Fruit fly (Drosophila melanogaster): ENCODE measurements around the gene Act5C.

The Act5C gene

DNA sequence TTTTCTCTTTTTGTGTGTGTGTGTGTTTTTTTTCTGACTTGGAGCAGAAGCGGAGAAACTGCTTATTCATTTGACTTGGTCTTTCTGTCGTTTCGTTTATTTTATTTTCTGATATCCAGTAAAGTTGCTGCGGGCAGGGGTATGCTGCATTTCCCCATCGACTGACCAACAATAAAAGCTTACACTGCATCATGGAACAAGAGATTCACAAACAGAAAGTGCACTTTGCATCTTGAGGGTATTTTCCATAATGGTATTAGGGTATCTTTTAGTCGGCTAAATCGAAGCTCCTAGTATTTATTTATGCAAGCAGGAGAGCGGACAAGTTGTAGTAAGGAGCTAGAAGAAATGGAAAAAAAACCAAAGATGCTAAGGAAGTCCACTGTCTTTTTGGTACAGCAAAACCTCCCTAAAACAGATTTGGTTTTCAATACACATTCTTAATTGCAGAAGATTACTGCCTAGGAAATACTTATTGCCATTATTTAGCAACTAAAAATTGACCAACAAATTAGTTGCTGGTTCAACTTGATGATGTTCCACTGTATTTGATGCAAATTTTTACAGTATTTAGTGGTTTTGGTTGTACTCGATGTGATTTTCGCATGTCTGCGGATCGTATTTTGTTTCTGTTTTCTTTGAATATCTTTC lies 31.8 kb downstream of the Act5C start (continued):
- TF ChIP-seq CG3032 (tag; optimal IDR thresholded peaks at IDR 0.05) (peak; percentile 75), Lpt (GFP tag; optimal IDR thresholded peaks at IDR 0.05) (peak; percentile 82), lz (GFP tag; optimal IDR thresholded peaks at IDR 0.05) (peak; percentile 75), Hr38 (GFP tag; optimal IDR thresholded peaks at IDR 0.05) (no peak), topi (GFP tag; optimal IDR thresholded peaks at IDR 0.05) (peak; percentile 76), Gug (GFP tag; IDR thresholded peaks at IDR 0.05) (peak; percentile 71), OdsH (GFP tag; optimal IDR thresholded peaks at IDR 0.05) (peak; percentile 78), CG8632 (GFP tag; optimal IDR thresholded peaks at IDR 0.05) (peak; percentile 71), CG31627 (GFP tag; optimal IDR thresholded peaks at IDR 0.05) (peak; percentile 69), CG6808 (GFP tag; optimal IDR thresholded peaks at IDR 0.05) (peak; percentile 68), Ets96B (tag; optimal IDR thresholded peaks at IDR 0.05) (peak; percentile 80), spab (GFP tag; optimal IDR thresholded peaks at IDR 0.05) (peak; percentile 50), CG32006 (GFP tag; optimal IDR thresholded peaks at IDR 0.05) (peak; percentile 83), CG10631 (GFP tag; optimal IDR thresholded peaks at IDR 0.05) (peak; percentile 76), fd85E (GFP tag; optimal IDR thresholded peaks at IDR 0.05) (peak; percentile 16), vri (GFP tag; optimal IDR thresholded peaks at IDR 0.05) (peak; percentile 28), CG16779 (tag; optimal IDR thresholded peaks at IDR 0.05) (peak; percentile 31)

DNA sequence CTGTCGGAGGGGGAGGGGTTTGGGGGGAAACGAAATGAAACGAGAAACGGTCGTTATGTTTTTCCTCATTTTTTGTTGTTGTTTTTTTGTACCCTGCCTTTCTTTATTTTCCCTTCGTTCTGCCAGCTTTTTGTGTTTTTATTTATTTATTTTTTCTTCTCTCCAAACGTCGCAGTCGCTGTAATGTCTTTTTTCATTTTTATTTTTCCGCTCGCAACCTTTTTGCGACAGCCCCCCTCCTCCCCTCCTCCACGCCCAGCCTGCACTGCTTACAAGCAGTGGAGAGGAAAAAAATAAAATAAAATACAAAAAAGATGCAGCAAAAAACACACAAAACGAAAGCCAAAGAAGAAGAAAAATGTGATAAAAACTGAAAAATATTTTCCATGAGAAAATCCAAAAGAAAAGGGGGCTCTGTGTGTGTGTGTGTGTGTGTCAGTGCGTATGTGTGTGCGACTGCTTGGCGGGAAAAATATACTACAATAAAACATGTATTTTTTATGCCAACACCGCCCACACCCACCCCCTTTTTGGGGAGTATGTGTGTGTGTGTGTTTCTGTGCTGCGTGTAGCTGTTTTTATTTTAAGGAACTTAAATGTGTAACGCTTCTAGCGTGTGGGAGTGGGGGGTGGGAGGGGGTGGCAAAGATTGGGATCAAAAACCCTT lies 34.5 kb downstream of the Act5C start:
- TF ChIP-seq net (GFP tag; optimal IDR thresholded peaks at IDR 0.05) = peak; percentile 72
- no peak for TF ChIP-seq svp (GFP tag)
- peak; percentile 78 for TF ChIP-seq spab (GFP tag; optimal IDR thresholded peaks at IDR 0.05)
- TF ChIP-seq CG11294 (GFP tag; IDR thresholded peaks at IDR 0.05) = no peak
- peak; percentile 67 for TF ChIP-seq CG15336 (GFP tag; IDR thresholded peaks at IDR 0.05)
- peak; percentile 35 for TF ChIP-seq Sox14 (GFP tag; optimal IDR thresholded peaks at IDR 0.05)
- TF ChIP-seq dac (GFP tag; optimal IDR thresholded peaks at IDR 0.05) = peak; percentile 95
- peak; percentile 82 for TF ChIP-seq Ets96B (tag; optimal IDR thresholded peaks at IDR 0.05)
- TF ChIP-seq ss (GFP tag; optimal IDR thresholded peaks at IDR 0.05) = peak; percentile 89 to 96
- no peak for TF ChIP-seq Sox102F (GFP tag; optimal IDR thresholded peaks at IDR 0.05)
- no peak for TF ChIP-seq CG31627 (GFP tag; optimal IDR thresholded peaks at IDR 0.05)
- TF ChIP-seq dsx (GFP tag; optimal IDR thresholded peaks at IDR 0.05; ENCODE audit: poor library complexity, severe bottlenecking) = peak; percentile 75
- TF ChIP-seq CG9139 (GFP tag; optimal IDR thresholded peaks at IDR 0.05) = peak; percentile 89
- peak; percentile 86 for TF ChIP-seq CG16779 (tag; optimal IDR thresholded peaks at IDR 0.05)
- TF ChIP-seq Smox (GFP tag; optimal IDR thresholded peaks at IDR 0.05) = no peak
- peak; percentile 73 to 74 for TF ChIP-seq salr (GFP tag; optimal IDR thresholded peaks at IDR 0.05)
- TF ChIP-seq CG34406 (GFP tag; optimal IDR thresholded peaks at IDR 0.05) = peak; percentile 53
- TF ChIP-seq Gug (GFP tag; IDR thresholded peaks at IDR 0.05) = peak; percentile 55
- peak; percentile 42 for TF ChIP-seq CG6792 (GFP tag; optimal IDR thresholded peaks at IDR 0.05)
- TF ChIP-seq CG1621 (tag; optimal IDR thresholded peaks at IDR 0.05) = peak; percentile 78
- TF ChIP-seq eg (GFP tag; IDR thresholded peaks at IDR 0.05) = peak; percentile 91
- TF ChIP-seq acj6 (GFP tag; optimal IDR thresholded peaks at IDR 0.05) = peak; percentile 20
- TF ChIP-seq fkh (GFP tag; optimal IDR thresholded peaks at IDR 0.05) = no peak
- TF ChIP-seq Blimp-1 (GFP tag; optimal IDR thresholded peaks at IDR 0.05) = peak; percentile 30
- peak; percentile 47 for TF ChIP-seq CG8632 (GFP tag; optimal IDR thresholded peaks at IDR 0.05)
- no peak for TF ChIP-seq Eip93F (GFP tag; optimal IDR thresholded peaks at IDR 0.05)
- TF ChIP-seq CG7368 (GFP tag; optimal IDR thresholded peaks at IDR 0.05) = peak; percentile 12
- TF ChIP-seq fd59A (GFP tag; optimal IDR thresholded peaks at IDR 0.05) = peak; percentile 65
- no peak for TF ChIP-seq Hr39 (GFP tag; optimal IDR thresholded peaks at IDR 0.05)
- TF ChIP-seq CG10669 (GFP tag; optimal IDR thresholded peaks at IDR 0.05) = peak; percentile 77
- TF ChIP-seq CG6854 (GFP tag; optimal IDR thresholded peaks at IDR 0.05) = peak; percentile 70
- TF ChIP-seq lz (GFP tag; optimal IDR thresholded peaks at IDR 0.05) = no peak
- peak; percentile 79 for TF ChIP-seq CG8119 (GFP tag; IDR thresholded peaks at IDR 0.05)
- peak; percentile 61 for TF ChIP-seq pdm3 (GFP tag; optimal IDR thresholded peaks at IDR 0.05)
- TF ChIP-seq CG8319 (GFP tag; optimal IDR thresholded peaks at IDR 0.05) = no peak
- no peak for TF ChIP-seq vri (GFP tag; optimal IDR thresholded peaks at IDR 0.05)
- peak; percentile 41 for TF ChIP-seq Eip75B (GFP tag; optimal IDR thresholded peaks at IDR 0.05)
- peak; percentile 91 for TF ChIP-seq Lpt (GFP tag; optimal IDR thresholded peaks at IDR 0.05)
- peak; percentile 84 for TF ChIP-seq CG32006 (GFP tag; optimal IDR thresholded peaks at IDR 0.05)
- TF ChIP-seq CG6808 (GFP tag; optimal IDR thresholded peaks at IDR 0.05) = peak; percentile 89
- TF ChIP-seq OdsH (GFP tag; optimal IDR thresholded peaks at IDR 0.05) = peak; percentile 46
